Worm (Caenorhabditis elegans) whole organism, L3 larva: ENCODE measurements around the gene H06I04.3.

ENCODE experiments used
- aly-2 ChIP-seq: fragments of 150-350 bp; optimal IDR thresholded peaks from 2 replicates; lab custom pipeline; 2014; ENCODE audit warnings: missing biosample characterization, missing genetic modification characterization
- ceh-82 ChIP-seq: fragments of 150-350 bp; optimal IDR thresholded peaks from 2 replicates; lab custom pipeline; 2014; ENCODE audit warnings: missing biosample characterization, missing genetic modification characterization
- egl-27 ChIP-seq: sonication (generic microtip); optimal IDR thresholded peaks from 4 replicates; lab custom pipeline; 2017; ENCODE audit warnings: missing biosample characterization, missing genetic modification reagents, missing genetic modification characterization
- fkh-10 ChIP-seq: sonication (generic microtip); optimal IDR thresholded peaks from 2 replicates; lab custom pipeline; 2017; ENCODE audit warnings: missing biosample characterization, missing genetic modification reagents, missing genetic modification characterization
- jun-1 ChIP-seq: fragments of 150-350 bp; optimal IDR thresholded peaks from 2 replicates; lab custom pipeline; 2014; ENCODE audit warnings: missing biosample characterization, missing genetic modification reagents, missing genetic modification characterization
- nfya-1 ChIP-seq: sonication (generic microtip); optimal IDR thresholded peaks from 2 replicates; lab custom pipeline; 2017; ENCODE audit warnings: missing genetic modification characterization, mild to moderate bottlenecking, missing compliant biosample characterization, antibody characterized with exemption, moderate library complexity; ENCODE audit not compliant: insufficient read depth
- nhr-237 ChIP-seq: fragments of 150-350 bp; optimal IDR thresholded peaks from 2 replicates; lab custom pipeline; 2014; ENCODE audit warnings: missing biosample characterization, missing genetic modification characterization
- nhr-28 ChIP-seq: fragments of 150-350 bp; optimal IDR thresholded peaks from 2 replicates; lab custom pipeline; 2014; ENCODE audit warnings: missing biosample characterization, missing genetic modification characterization
- pqm-1 ChIP-seq: fragments of 150-350 bp; optimal IDR thresholded peaks from 2 replicates; lab custom pipeline; 2017; ENCODE audit warnings: missing biosample characterization, missing genetic modification characterization, inconsistent platforms
- snpc-4 ChIP-seq: fragments of 150-350 bp; optimal IDR thresholded peaks from 2 replicates; lab custom pipeline; 2014; ENCODE audit warnings: missing biosample characterization, missing genetic modification characterization

- no peak for TF ChIP-seq nhr-28
- TF ChIP-seq pqm-1: no peak
- no peak for TF ChIP-seq snpc-4 (tag; lab: Kevin White, UChicago)
- TF ChIP-seq ceh-82: no peak
- TF ChIP-seq nhr-237: no peak
- TF ChIP-seq fkh-10 (GFP tag; lab: Kevin White, UChicago): no peak
- TF ChIP-seq nfya-1 (tag; lab: Kevin White, UChicago): no peak
- no peak for TF ChIP-seq jun-1
- no peak for TF ChIP-seq aly-2 (tag; lab: Kevin White, UChicago)
- TF ChIP-seq egl-27: no peak
Observed at ce11 chrIII:3106301-3106700, 36.0 kb downstream of the H06I04.3 start.
